ENCODE assay signal across 1 fruit fly cellular context in genomic region chr3R:8009080-8009620, dm6.
A peak's percentile ranks its signal among the peaks of the same experiment; 100 is the strongest.
TF ChIP-seq lines count a peak whose summit lies in the region.

Gene CG11052 (minus strand): TSS chr3R:8009297.
Gene CG3223 (plus strand): TSS chr3R:8009400.

TF ChIP-seq in whole organism, embryonic, 481 proteins besides CTCF, POLR2A, EP300 and RAD21 (continued from another document):
- no peak for TF ChIP-seq Dek (tag; optimal IDR thresholded peaks at IDR 0.05; lab: Kevin White, UChicago)
- TF ChIP-seq CG17829 (tag; optimal IDR thresholded peaks at IDR 0.05; lab: Kevin White, UChicago), result peak; percentile 16
- TF ChIP-seq Asciz (GFP tag; optimal IDR thresholded peaks at IDR 0.05; lab: Kevin White, UChicago), result no peak
- no peak for TF ChIP-seq ssp (GFP tag; IDR thresholded peaks at IDR 0.05; lab: Robert Waterston, UW)
